Fruit fly (Drosophila melanogaster) whole organism, embryonic: ENCODE data around the gene CG33108.
A peak's percentile ranks its signal among the peaks of the same experiment; 100 is the strongest.

ENCODE experiments used
- Abd-B ChIP-seq: fragments of 200-800 bp; sonication (Bioruptor generic); optimal IDR thresholded peaks from 2 replicates; lab custom pipeline; 2018; ENCODE audit warnings: missing biosample characterization, mild to moderate bottlenecking, missing genetic modification characterization, moderate library complexity
- Adf1 ChIP-seq: fragments of 200-800 bp; sonication (Bioruptor generic); IDR thresholded peaks from 2 replicates; pipeline ENCODE4 v1.3.6; 2022; ENCODE audit warnings: missing biosample characterization, missing genetic modification characterization
- C15 ChIP-seq: fragments of 200-800 bp; sonication (Bioruptor generic); IDR thresholded peaks from 3 replicates; pipeline ENCODE4 v1.3.6; 2022; ENCODE audit warnings: missing biosample characterization, missing genetic modification characterization
- CG10366 ChIP-seq: fragments of 200-800 bp; sonication (Bioruptor generic); IDR thresholded peaks from 2 replicates; pipeline ENCODE4 v1.3.6; 2022; ENCODE audit warnings: missing biosample characterization, missing genetic modification characterization
- CG11085 ChIP-seq: fragments of 200-800 bp; sonication (Bioruptor generic); IDR thresholded peaks from 2 replicates; pipeline ENCODE4 v1.3.6; 2022; ENCODE audit warnings: missing biosample characterization, missing genetic modification characterization
- CG14050 ChIP-seq: fragments of 200-800 bp; sonication (Bioruptor generic); IDR thresholded peaks from 3 replicates; pipeline ENCODE4 v1.3.6; 2022; ENCODE audit warnings: missing biosample characterization, missing genetic modification characterization
- CG1529 ChIP-seq: fragments of 200-800 bp; sonication (Bioruptor generic); optimal IDR thresholded peaks from 3 replicates; lab custom pipeline; 2018; ENCODE audit warnings: missing biosample characterization, missing genetic modification characterization
- CG18599 ChIP-seq: fragments of 200-800 bp; sonication (Bioruptor generic); optimal IDR thresholded peaks from 3 replicates; lab custom pipeline; 2017; ENCODE audit warnings: missing biosample characterization, missing genetic modification characterization, mild to moderate bottlenecking, moderate library complexity, missing genetic modification reagents
- CG3065 ChIP-seq: fragments of 200-800 bp; sonication (Bioruptor generic); optimal IDR thresholded peaks from 2 replicates; lab custom pipeline; 2016; ENCODE audit warnings: missing biosample characterization, missing genetic modification characterization
- CG3163 ChIP-seq: fragments of 200-800 bp; sonication (Bioruptor generic); optimal IDR thresholded peaks from 3 replicates; lab custom pipeline; 2016; ENCODE audit warnings: missing biosample characterization, missing genetic modification characterization
- CG32767 ChIP-seq: fragments of 200-800 bp; sonication (Bioruptor generic); IDR thresholded peaks from 2 replicates; pipeline ENCODE4 v1.3.6; 2022; ENCODE audit warnings: missing biosample characterization, missing genetic modification characterization
- CG6272 ChIP-seq: fragments of 200-800 bp; sonication (Bioruptor generic); IDR thresholded peaks from 2 replicates; pipeline ENCODE4 v1.3.6; 2022; ENCODE audit warnings: missing biosample characterization, missing genetic modification characterization
- CG7987 ChIP-seq: fragments of 200-800 bp; sonication (Bioruptor generic); optimal IDR thresholded peaks from 2 replicates; lab custom pipeline; 2018; ENCODE audit warnings: missing biosample characterization, mild to moderate bottlenecking, missing genetic modification characterization, moderate library complexity
- CG9609 ChIP-seq: fragments of 200-800 bp; sonication (Bioruptor generic); optimal IDR thresholded peaks from 3 replicates; lab custom pipeline; 2016; ENCODE audit warnings: missing biosample characterization, missing genetic modification characterization
- Dip3 ChIP-seq: fragments of 200-800 bp; sonication (Bioruptor generic); optimal IDR thresholded peaks from 3 replicates; lab custom pipeline; 2016; ENCODE audit warnings: missing biosample characterization, missing genetic modification characterization
- Eip74EF ChIP-seq, 2 experiments: fragments of 200-800 bp in 1 of 2; fragments of >200 bp in 1 of 2; sonication (Bioruptor generic) in 1 of 2; optimal IDR thresholded peaks; 2 replicates each; lab custom pipeline; 2017 to 2019; ENCODE audit warnings: missing biosample characterization in 2 of 2, missing genetic modification characterization in 2 of 2, mild to moderate bottlenecking in 1 of 2, moderate library complexity in 1 of 2
- HLHmδ ChIP-seq: fragments of 200-800 bp; sonication (Bioruptor generic); optimal IDR thresholded peaks from 2 replicates; lab custom pipeline; 2018; ENCODE audit warnings: missing biosample characterization, mild to moderate bottlenecking, missing genetic modification characterization, moderate library complexity
- HmgZ ChIP-seq: fragments of 200-800 bp; sonication (Bioruptor generic); optimal IDR thresholded peaks from 2 replicates; lab custom pipeline; 2018; ENCODE audit warnings: missing biosample characterization, mild to moderate bottlenecking, missing genetic modification characterization
- Lpt ChIP-seq: fragments of >200 bp; optimal IDR thresholded peaks from 2 replicates; lab custom pipeline; 2018; ENCODE audit warnings: missing biosample characterization, missing genetic modification characterization
- Med ChIP-seq: fragments of 200-800 bp; sonication (Bioruptor generic); peaks from one replicate; lab custom pipeline; 2016; ENCODE audit warnings: missing biosample characterization, missing genetic modification characterization, mild to moderate bottlenecking, inconsistent platforms, moderate library complexity
- NC2β ChIP-seq: fragments of 200-800 bp; sonication (Bioruptor generic); optimal IDR thresholded peaks from 2 replicates; lab custom pipeline; 2016; ENCODE audit warnings: missing biosample characterization, missing genetic modification characterization
- Nf-YB ChIP-seq: fragments of 200-800 bp; sonication (Bioruptor generic); optimal IDR thresholded peaks from 3 replicates; lab custom pipeline; 2019; ENCODE audit warnings: missing biosample characterization, mild to moderate bottlenecking, missing genetic modification characterization, moderate library complexity
- NfI ChIP-seq: fragments of 200-800 bp; sonication (Bioruptor generic); optimal IDR thresholded peaks from 3 replicates; lab custom pipeline; 2018; ENCODE audit warnings: missing biosample characterization, mild to moderate bottlenecking, missing genetic modification characterization, moderate library complexity
- Optix ChIP-seq: fragments of 200-800 bp; sonication (Bioruptor generic); IDR thresholded peaks from 3 replicates; pipeline ENCODE4 v1.3.6; 2022; ENCODE audit warnings: missing biosample characterization, missing genetic modification characterization
- Poxn ChIP-seq: fragments of 200-800 bp; sonication (Bioruptor generic); IDR thresholded peaks from 2 replicates; pipeline ENCODE4 v1.3.6; 2022; ENCODE audit warnings: missing biosample characterization, missing genetic modification characterization
- Sry-β ChIP-seq: fragments of 200-800 bp; sonication (Bioruptor generic); optimal IDR thresholded peaks from 2 replicates; lab custom pipeline; 2018; ENCODE audit warnings: missing biosample characterization, mild to moderate bottlenecking, missing genetic modification characterization, moderate library complexity
- ash1 ChIP-seq: fragments of 200-800 bp; sonication (Bioruptor generic); optimal IDR thresholded peaks from 2 replicates; lab custom pipeline; 2018; ENCODE audit warnings: missing biosample characterization, mild to moderate bottlenecking, missing genetic modification characterization
- cg ChIP-seq: fragments of 200-800 bp; sonication (Bioruptor generic); optimal IDR thresholded peaks from 3 replicates; lab custom pipeline; 2019; ENCODE audit warnings: missing biosample characterization, mild to moderate bottlenecking, missing genetic modification characterization, moderate library complexity
- chm ChIP-seq: fragments of 200-800 bp; sonication (Bioruptor generic); IDR thresholded peaks from 2 replicates; pipeline ENCODE4 v1.3.6; 2022; ENCODE audit warnings: missing biosample characterization, missing genetic modification characterization
- dm ChIP-seq: fragments of 200-800 bp; sonication (Bioruptor generic); optimal IDR thresholded peaks from 3 replicates; lab custom pipeline; 2016; ENCODE audit warnings: missing biosample characterization, missing genetic modification characterization
- dysf ChIP-seq: fragments of 200-800 bp; sonication (Bioruptor generic); IDR thresholded peaks from 3 replicates; pipeline ENCODE4 v1.3.6; 2022; ENCODE audit warnings: missing biosample characterization, missing genetic modification characterization
- eve ChIP-seq, 2 experiments: fragments of >200 bp; optimal IDR thresholded peaks; 2 replicates each; lab custom pipeline; 2017; ENCODE audit warnings: missing biosample characterization in 2 of 2, missing genetic modification characterization in 2 of 2
- fd3F ChIP-seq: fragments of 200-800 bp; sonication (Bioruptor generic); optimal IDR thresholded peaks from 2 replicates; lab custom pipeline; 2018; ENCODE audit warnings: missing biosample characterization, mild to moderate bottlenecking, missing genetic modification characterization, moderate library complexity
- fru ChIP-seq: fragments of >200 bp; optimal IDR thresholded peaks from 2 replicates; lab custom pipeline; 2017
- hkb ChIP-seq, 2 experiments: fragments of 200-800 bp in 1 of 2; fragments of >200 bp in 1 of 2; sonication (Bioruptor generic) in 1 of 2; IDR thresholded peaks in 1 of 2; optimal IDR thresholded peaks in 1 of 2; 2 replicates each; pipeline versions ENCODE4 v1.3.6 to Lab custom; 2017 to 2022; ENCODE audit warnings: missing biosample characterization in 1 of 2, missing genetic modification characterization in 1 of 2
- jing ChIP-seq: fragments of 200-800 bp; sonication (Bioruptor generic); optimal IDR thresholded peaks from 2 replicates; lab custom pipeline; 2018; ENCODE audit warnings: missing biosample characterization, mild to moderate bottlenecking, missing genetic modification characterization
- odd ChIP-seq: fragments of 200-800 bp; sonication (Bioruptor generic); optimal IDR thresholded peaks from 2 replicates; lab custom pipeline; 2017; ENCODE audit warnings: missing biosample characterization, mild to moderate bottlenecking, missing genetic modification characterization
- otp ChIP-seq: fragments of 200-800 bp; sonication (Bioruptor generic); IDR thresholded peaks from 3 replicates; pipeline ENCODE4, ENCODE4 v1.3.6; 2022; ENCODE audit warnings: missing biosample characterization, missing genetic modification characterization
- pan ChIP-seq, 4 experiments: fragments of >200 bp in 3 of 4; fragments of 200-800 bp in 1 of 4; sonication (Bioruptor generic) in 1 of 4; optimal IDR thresholded peaks in 3 of 4; IDR thresholded peaks in 1 of 4; 2 replicates each; pipeline versions ENCODE4 v1.3.6 to Lab custom; 2017 to 2022; ENCODE audit warnings: missing biosample characterization in 2 of 4, missing genetic modification characterization in 2 of 4, mixed read lengths in 1 of 4
- phol ChIP-seq: fragments of 200-800 bp; sonication (Bioruptor generic); optimal IDR thresholded peaks from 3 replicates; lab custom pipeline; 2018; ENCODE audit warnings: missing biosample characterization, mild to moderate bottlenecking, missing genetic modification characterization, moderate library complexity
- pita ChIP-seq: fragments of 200-800 bp; sonication (Bioruptor generic); optimal IDR thresholded peaks from 2 replicates; lab custom pipeline; 2017; ENCODE audit warnings: missing biosample characterization, mild to moderate bottlenecking, missing genetic modification characterization
- psq ChIP-seq: fragments of 200-800 bp; sonication (Bioruptor generic); optimal IDR thresholded peaks from 2 replicates; lab custom pipeline; 2017; ENCODE audit warnings: missing biosample characterization, missing genetic modification characterization
- ranshi ChIP-seq: fragments of 200-800 bp; sonication (Bioruptor generic); IDR thresholded peaks from 2 replicates; pipeline ENCODE4 v1.3.6; 2022; ENCODE audit warnings: missing biosample characterization, missing genetic modification characterization
- sc ChIP-seq, 3 experiments: fragments of >200 bp in 2 of 3; fragments of 200-800 bp in 1 of 3; sonication (Bioruptor generic) in 1 of 3; optimal IDR thresholded peaks; 2 replicates in 2 of 3; 3 replicates in 1 of 3; lab custom pipeline; 2017; ENCODE audit warnings: mild to moderate bottlenecking in 1 of 3, missing biosample characterization in 1 of 3, missing genetic modification characterization in 1 of 3, missing genetic modification reagents in 1 of 3
- seq ChIP-seq: fragments of 200-800 bp; sonication (Bioruptor generic); IDR thresholded peaks from 2 replicates; pipeline ENCODE4 v1.3.6; 2022; ENCODE audit warnings: missing biosample characterization, missing genetic modification characterization
- tap ChIP-seq: fragments of 200-800 bp; optimal IDR thresholded peaks from 3 replicates; lab custom pipeline; 2019; ENCODE audit warnings: missing biosample characterization, mild to moderate bottlenecking, missing genetic modification characterization, moderate library complexity
- wek ChIP-seq: fragments of 200-800 bp; sonication (Bioruptor generic); optimal IDR thresholded peaks from 3 replicates; lab custom pipeline; 2018; ENCODE audit warnings: missing biosample characterization, mild to moderate bottlenecking, missing genetic modification characterization, moderate library complexity
- zf30C ChIP-seq: fragments of 200-800 bp; sonication (Bioruptor generic); optimal IDR thresholded peaks from 3 replicates; lab custom pipeline; 2018; ENCODE audit warnings: missing biosample characterization, mild to moderate bottlenecking, missing genetic modification characterization

The CG33108 gene

dm6 chr3R:23958091-23958838 lies 37.2 kb upstream of the CG33108 start, which contains the start of the genes GluProRS and AP-1sigma (continued):
- TF ChIP-seq NfI (GFP tag; lab: Kevin White, UChicago) (peak; percentile 88), Nf-YB (GFP tag; lab: Kevin White, UChicago) (peak; percentile 65), eve (GFP tag; optimal IDR thresholded peaks at IDR 0.05; lab: Kevin White, UChicago) (peak in 1 of 2 experiments; percentile 3), seq (GFP tag; lab: Robert Waterston, UW) (peak; percentile 91), Adf1 (GFP tag; lab: Robert Waterston, UW) (peak; percentile 85), fd3F (peak; percentile 84), CG6272 (GFP tag; lab: Robert Waterston, UW) (peak; percentile 95), CG32767 (peak; percentile 89; the same call in 1 of the 2 replicates), pita (GFP tag; lab: Kevin White, UChicago) (no peak), CG7987 (peak; percentile 46), CG11085 (GFP tag; lab: Robert Waterston, UW) (peak; percentile 95), CG14050 (GFP tag; lab: Robert Waterston, UW) (peak; percentile 90), Lpt (GFP tag; lab: Kevin White, UChicago) (no peak), CG3163 (peak; percentile 48), Med (GFP tag; lab: Kevin White, UChicago) (peak; percentile 98), Abd-B (GFP tag; lab: Kevin White, UChicago) (peak; percentile 92), CG1529 (GFP tag; lab: Kevin White, UChicago) (peak; percentile 75), CG18599 (GFP tag; lab: Kevin White, UChicago) (peak; percentile 89), CG9609 (GFP tag; lab: Kevin White, UChicago) (peak; percentile 72), fru (lab: Kevin White, UChicago) (no peak), odd (peak; percentile 63), tap (tag; lab: Kevin White, UChicago) (peak; percentile 74), CG10366 (GFP tag; lab: Robert Waterston, UW) (peak; percentile 96), ash1 (GFP tag; lab: Kevin White, UChicago) (peak; percentile 59), chm (GFP tag; lab: Robert Waterston, UW) (peak; percentile 93), psq (GFP tag; lab: Kevin White, UChicago) (peak; percentile 68), hkb (optimal IDR thresholded peaks at IDR 0.05; lab: Kevin White, UChicago) (peak; percentile 16), hkb (GFP tag; IDR thresholded peaks at IDR 0.05; lab: Robert Waterston, UW) (peak; percentile 93), ranshi (GFP tag; lab: Robert Waterston, UW) (peak; percentile 95), HLHmδ (no peak), NC2β (peak; percentile 63), otp (GFP tag; lab: Robert Waterston, UW) (peak; percentile 93), CG3065 (GFP tag; lab: Kevin White, UChicago) (peak; percentile 89), Poxn (GFP tag; lab: Robert Waterston, UW) (peak; percentile 87), zf30C (GFP tag; lab: Kevin White, UChicago) (no peak), Optix (GFP tag; lab: Robert Waterston, UW) (peak; percentile 91), dysf (GFP tag; lab: Robert Waterston, UW) (peak; percentile 97), HmgZ (tag; lab: Kevin White, UChicago) (peak; percentile 92), sc (optimal IDR thresholded peaks at IDR 0.05; lab: Kevin White, UChicago) (no peak), sc (GFP tag; optimal IDR thresholded peaks at IDR 0.05; lab: Kevin White, UChicago) (peak; percentile 78), phol (tag; lab: Kevin White, UChicago) (peak; percentile 94), cg (GFP tag; lab: Kevin White, UChicago) (peak; percentile 90), dm (GFP tag; lab: Kevin White, UChicago) (peak; percentile 79), pan (optimal IDR thresholded peaks at IDR 0.05; lab: Kevin White, UChicago) (no peak), pan (GFP tag; optimal IDR thresholded peaks at IDR 0.05 in 1 of 2, IDR thresholded peaks at IDR 0.05 in 1 of 2) (peak in 1 of 2 experiments; percentile 97), jing (GFP tag; lab: Kevin White, UChicago) (peak; percentile 74), wek (GFP tag; lab: Kevin White, UChicago) (no peak), Dip3 (peak; percentile 85), Sry-β (GFP tag; lab: Kevin White, UChicago) (no peak), C15 (GFP tag; lab: Robert Waterston, UW) (peak; percentile 88; the same call in 2 of the 3 replicates), Eip74EF (GFP tag; optimal IDR thresholded peaks at IDR 0.05; lab: Kevin White, UChicago) (peak in 1 of 2 experiments; percentile 32)
